Worm (Caenorhabditis elegans) whole organism, young adult: ENCODE measurements around the gene F53B2.5.
A peak's percentile ranks its signal among the peaks of the same experiment; 100 is the strongest.

ENCODE experiments used
- B0019.2 ChIP-seq: fragments of 200-800 bp; sonication (Bioruptor generic); conservative IDR thresholded peaks from 2 replicates; pipeline ENCODE4 v1.3.6; 2022; ENCODE audit warnings: missing genetic modification reagents, missing genetic modification characterization, missing compliant biosample characterization
- B0035.1 ChIP-seq: sonication (generic microtip); optimal IDR thresholded peaks from 2 replicates; lab custom pipeline; 2016; ENCODE audit warnings: missing genetic modification characterization, mild to moderate bottlenecking, missing compliant biosample characterization, missing genotype, missing genetic modification reagents
- D2030.7 ChIP-seq: fragments of 200-800 bp; sonication (Bioruptor generic); IDR thresholded peaks from 2 replicates; pipeline ENCODE4 v1.3.6; 2022; ENCODE audit warnings: missing genetic modification reagents, missing genetic modification characterization, missing compliant biosample characterization
- F10E7.11 ChIP-seq: sonication (generic microtip); optimal IDR thresholded peaks from 2 replicates; lab custom pipeline; 2017; ENCODE audit warnings: mild to moderate bottlenecking, missing genetic modification characterization, moderate library complexity, missing compliant biosample characterization
- F37B4.10 ChIP-seq: fragments of 200-800 bp; sonication (Bioruptor generic); IDR thresholded peaks from 2 replicates; pipeline ENCODE4 v1.3.6; 2022; ENCODE audit warnings: missing genetic modification characterization, missing compliant biosample characterization
- F49E8.2 ChIP-seq: sonication (generic microtip); optimal IDR thresholded peaks from 3 replicates; lab custom pipeline; 2017; ENCODE audit warnings: missing genetic modification characterization, mild to moderate bottlenecking, missing compliant biosample characterization, antibody characterized with exemption, moderate library complexity; ENCODE audit not compliant: insufficient read depth
- F55B11.4 ChIP-seq: sonication (generic microtip); optimal IDR thresholded peaks from 2 replicates; lab custom pipeline; 2016; ENCODE audit warnings: missing compliant biosample characterization, missing genetic modification characterization, borderline replicate concordance; ENCODE audit not compliant: insufficient read depth
- F57A8.1 ChIP-seq: fragments of 200-800 bp; sonication (Bioruptor generic); optimal IDR thresholded peaks from 2 replicates; lab custom pipeline; 2018; ENCODE audit warnings: mild to moderate bottlenecking, missing genetic modification characterization, moderate library complexity, missing compliant biosample characterization
- K11D2.4 ChIP-seq: fragments of 200-800 bp; sonication (Bioruptor generic); IDR thresholded peaks from 2 replicates; pipeline ENCODE4 v1.3.6; 2022; ENCODE audit warnings: missing genetic modification reagents, missing genetic modification characterization, missing compliant biosample characterization
- T07F8.4 ChIP-seq: sonication (generic microtip); optimal IDR thresholded peaks from 2 replicates; lab custom pipeline; 2016; ENCODE audit warnings: mild to moderate bottlenecking, missing genetic modification characterization, moderate library complexity, missing compliant biosample characterization
- Y53F4B.3 ChIP-seq: fragments of 200-800 bp; sonication (Bioruptor generic); IDR thresholded peaks from 2 replicates; pipeline ENCODE4 v1.3.6; 2022; ENCODE audit warnings: missing genetic modification reagents, missing genetic modification characterization, missing compliant biosample characterization
- Y53G8AR.9 ChIP-seq: fragments of 200-800 bp; sonication (Bioruptor generic); conservative IDR thresholded peaks from 2 replicates; pipeline ENCODE4 v1.3.6; 2022; ENCODE audit warnings: missing genetic modification reagents, missing genetic modification characterization, missing compliant biosample characterization
- Y56A3A.18 ChIP-seq: fragments of 200-800 bp; sonication (Bioruptor generic); IDR thresholded peaks from 2 replicates; pipeline ENCODE4 v1.3.6; 2022; ENCODE audit warnings: missing genetic modification reagents, missing genetic modification characterization, missing compliant biosample characterization
- ZK185.1 ChIP-seq: sonication (generic microtip); optimal IDR thresholded peaks from 2 replicates; lab custom pipeline; 2016; ENCODE audit warnings: mild to moderate bottlenecking, missing genetic modification characterization, missing compliant biosample characterization; ENCODE audit not compliant: poor library complexity, severe bottlenecking
- akir-1 ChIP-seq: fragments of 200-800 bp; sonication (Bioruptor generic); optimal IDR thresholded peaks from 2 replicates; lab custom pipeline; 2018; ENCODE audit warnings: mild to moderate bottlenecking, missing genetic modification characterization, moderate library complexity, missing compliant biosample characterization
- ama-1 ChIP-seq, 3 experiments: fragments of 150-350 bp in 1 of 3; sonication (generic microtip) in 2 of 3; optimal IDR thresholded peaks; 2 replicates each; lab custom pipeline; 2014 to 2018; ENCODE audit warnings: missing biosample characterization in 2 of 3, missing genetic modification characterization in 2 of 3, missing genetic modification reagents in 2 of 3
- aptf-3 ChIP-seq: fragments of 200-800 bp; sonication (Bioruptor generic); IDR thresholded peaks from 2 replicates; pipeline ENCODE4 v1.3.6; 2022; ENCODE audit warnings: missing genetic modification characterization, missing compliant biosample characterization
- atf-7 ChIP-seq: sonication (generic microtip); optimal IDR thresholded peaks from 2 replicates; lab custom pipeline; 2017; ENCODE audit warnings: mild to moderate bottlenecking, missing genetic modification characterization, missing compliant biosample characterization
- attf-5 ChIP-seq: fragments of 200-800 bp; sonication (Bioruptor generic); optimal IDR thresholded peaks from 2 replicates; lab custom pipeline; 2018; ENCODE audit warnings: mild to moderate bottlenecking, missing genetic modification characterization, missing compliant biosample characterization
- ccch-3 ChIP-seq: fragments of 200-800 bp; sonication (Bioruptor generic); optimal IDR thresholded peaks from 2 replicates; lab custom pipeline; 2018; ENCODE audit warnings: mild to moderate bottlenecking, missing genetic modification characterization, missing compliant biosample characterization
- cebp-1 ChIP-seq, 2 experiments: fragments of 200-800 bp in 1 of 2; sonication (Bioruptor generic) in 1 of 2; sonication (generic microtip) in 1 of 2; IDR thresholded peaks in 1 of 2; optimal IDR thresholded peaks in 1 of 2; 2 replicates each; pipeline versions ENCODE4 v1.3.6 to Lab custom; 2017 to 2022; ENCODE audit warnings: missing compliant biosample characterization in 2 of 2, missing genetic modification characterization in 2 of 2, mild to moderate bottlenecking in 1 of 2, missing genetic modification reagents in 1 of 2, moderate library complexity in 1 of 2
- ceh-91 ChIP-seq: fragments of 200-800 bp; sonication (Bioruptor generic); IDR thresholded peaks from 2 replicates; pipeline ENCODE4 v1.3.6; 2022; ENCODE audit warnings: missing genetic modification reagents, missing genetic modification characterization, missing compliant biosample characterization
- die-1 ChIP-seq: sonication (generic microtip); optimal IDR thresholded peaks from 2 replicates; lab custom pipeline; 2016; ENCODE audit warnings: missing genotype, mild to moderate bottlenecking, missing genetic modification characterization, missing compliant biosample characterization
- dpff-1 ChIP-seq: sonication (generic microtip); optimal IDR thresholded peaks from 2 replicates; lab custom pipeline; 2017; ENCODE audit warnings: mild to moderate bottlenecking, missing genetic modification characterization, missing compliant biosample characterization
- hlh-12 ChIP-seq: sonication (generic microtip); optimal IDR thresholded peaks from 2 replicates; lab custom pipeline; 2016; ENCODE audit warnings: missing genetic modification characterization, missing compliant biosample characterization
- hlh-26 ChIP-seq: fragments of 200-800 bp; sonication (Bioruptor generic); conservative IDR thresholded peaks from 2 replicates; pipeline ENCODE4 v1.3.6; 2022; ENCODE audit warnings: missing genetic modification reagents, missing genetic modification characterization, missing compliant biosample characterization
- hmg-1.2 ChIP-seq: fragments of 200-800 bp; sonication (Bioruptor generic); IDR thresholded peaks from 2 replicates; pipeline ENCODE4 v1.3.6; 2022; ENCODE audit warnings: missing genetic modification reagents, missing genetic modification characterization, missing compliant biosample characterization
- hmg-20 ChIP-seq: fragments of 200-800 bp; sonication (Bioruptor generic); IDR thresholded peaks from 2 replicates; pipeline ENCODE4 v1.3.6; 2022; ENCODE audit warnings: missing genetic modification reagents, missing genetic modification characterization, missing compliant biosample characterization
- lin-26 ChIP-seq: fragments of 200-800 bp; sonication (Bioruptor generic); IDR thresholded peaks from 2 replicates; pipeline ENCODE4 v1.3.6; 2022; ENCODE audit warnings: missing genetic modification reagents, missing genetic modification characterization, missing compliant biosample characterization
- madf-6 ChIP-seq: fragments of 200-800 bp; sonication (Bioruptor generic); IDR thresholded peaks from 2 replicates; pipeline ENCODE4 v1.3.6; 2022; ENCODE audit warnings: missing genetic modification reagents, missing genetic modification characterization, missing compliant biosample characterization
- madf-8 ChIP-seq: fragments of 200-800 bp; sonication (Bioruptor generic); conservative IDR thresholded peaks from 2 replicates; pipeline ENCODE4 v1.3.6; 2022; ENCODE audit warnings: missing genetic modification reagents, missing genetic modification characterization, missing compliant biosample characterization
- nfya-1 ChIP-seq: sonication (generic microtip); optimal IDR thresholded peaks from 2 replicates; lab custom pipeline; 2017; ENCODE audit warnings: antibody characterized with exemption, missing compliant biosample characterization, missing genetic modification characterization, borderline replicate concordance; ENCODE audit not compliant: insufficient read depth
- nhr-179 ChIP-seq: sonication (generic microtip); optimal IDR thresholded peaks from 2 replicates; lab custom pipeline; 2016; ENCODE audit warnings: mild to moderate bottlenecking, missing genetic modification characterization, missing compliant biosample characterization
- nhr-80 ChIP-seq: sonication (generic microtip); optimal IDR thresholded peaks from 2 replicates; lab custom pipeline; 2016; ENCODE audit warnings: missing genetic modification characterization, missing compliant biosample characterization
- nhr-90 ChIP-seq: sonication (generic microtip); optimal IDR thresholded peaks from 2 replicates; lab custom pipeline; 2016; ENCODE audit warnings: missing genotype, mild to moderate bottlenecking, missing genetic modification characterization, missing compliant biosample characterization
- pha-4 ChIP-seq: fragments of 150-350 bp; sonication (generic microtip); optimal IDR thresholded peaks from 2 replicates; lab custom pipeline; 2014; ENCODE audit warnings: missing biosample characterization, missing genetic modification reagents, missing genetic modification characterization
- snpc-1.3 ChIP-seq: sonication (generic microtip); optimal IDR thresholded peaks from 2 replicates; lab custom pipeline; 2017; ENCODE audit warnings: missing genetic modification characterization, mild to moderate bottlenecking, missing compliant biosample characterization, antibody characterized with exemption, moderate library complexity, missing genotype, missing genetic modification reagents; ENCODE audit not compliant: insufficient read depth
- snpc-3.4 ChIP-seq: sonication (generic microtip); optimal IDR thresholded peaks from 2 replicates; lab custom pipeline; 2017; ENCODE audit warnings: missing genetic modification characterization, mild to moderate bottlenecking, missing compliant biosample characterization, antibody characterized with exemption, moderate library complexity, missing genotype, missing genetic modification reagents
- snpc-4 ChIP-seq, 5 experiments: fragments of 150-350 bp in 1 of 5; sonication (generic microtip) in 4 of 5; optimal IDR thresholded peaks; 2 replicates each; lab custom pipeline; 2014 to 2018; ENCODE audit warnings: missing genetic modification characterization in 5 of 5, missing biosample characterization in 3 of 5, antibody characterized with exemption in 2 of 5, mild to moderate bottlenecking in 2 of 5, missing compliant biosample characterization in 2 of 5, missing genotype in 2 of 5, moderate library complexity in 2 of 5, missing genetic modification reagents in 1 of 5
- tbx-9 ChIP-seq: sonication (generic microtip); optimal IDR thresholded peaks from 2 replicates; lab custom pipeline; 2016; ENCODE audit warnings: borderline replicate concordance, missing genetic modification characterization, inconsistent platforms, missing compliant biosample characterization
- tlf-1 ChIP-seq: fragments of 200-800 bp; sonication (Bioruptor generic); optimal IDR thresholded peaks from 2 replicates; lab custom pipeline; 2018; ENCODE audit warnings: mild to moderate bottlenecking, missing genetic modification characterization, missing compliant biosample characterization
- unc-62 ChIP-seq: fragments of 150-350 bp; optimal IDR thresholded peaks from 2 replicates; lab custom pipeline; 2014; ENCODE audit warnings: missing biosample characterization, missing genetic modification reagents, missing genetic modification characterization
- xnd-1 ChIP-seq: sonication (generic microtip); optimal IDR thresholded peaks from 2 replicates; lab custom pipeline; 2016; ENCODE audit warnings: missing genotype, missing genetic modification reagents, missing genetic modification characterization, missing compliant biosample characterization
- zfh-2 ChIP-seq: fragments of 200-800 bp; sonication (Bioruptor generic); conservative IDR thresholded peaks from 2 replicates; pipeline ENCODE4 v1.3.6; 2022; ENCODE audit warnings: missing genetic modification reagents, missing genetic modification characterization, missing compliant biosample characterization
- ztf-18 ChIP-seq: sonication (generic microtip); optimal IDR thresholded peaks from 2 replicates; lab custom pipeline; 2016; ENCODE audit warnings: missing genotype, mild to moderate bottlenecking, missing genetic modification characterization, missing compliant biosample characterization
- ztf-22 ChIP-seq: fragments of 200-800 bp; sonication (Bioruptor generic); optimal IDR thresholded peaks from 2 replicates; lab custom pipeline; 2018; ENCODE audit warnings: mild to moderate bottlenecking, missing genetic modification characterization, moderate library complexity, missing compliant biosample characterization
- ztf-26 ChIP-seq: sonication (generic microtip); optimal IDR thresholded peaks from 2 replicates; lab custom pipeline; 2017; ENCODE audit warnings: missing genetic modification characterization, missing compliant biosample characterization

F53B2.5 gene

DNA sequence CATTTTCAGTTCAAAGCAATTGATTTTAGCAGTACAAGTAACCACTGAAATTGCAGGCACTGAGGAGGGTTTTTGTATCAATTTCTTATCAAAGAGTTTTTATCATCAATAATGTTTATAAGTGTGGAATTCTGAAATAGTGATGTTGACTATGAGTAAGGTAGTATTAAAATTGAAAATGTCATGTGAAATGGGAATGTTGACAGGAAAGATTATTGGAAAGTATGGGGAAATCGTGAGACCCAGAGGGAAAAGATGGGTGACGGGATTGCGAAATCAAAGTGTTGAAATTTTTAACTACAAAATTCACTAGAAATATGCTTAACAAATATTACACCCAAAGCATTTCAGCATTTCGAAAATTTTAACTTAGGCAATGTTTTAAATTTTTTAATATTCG, 3.7 kb downstream of the F53B2.5 start, which contains the start of gene F53B2.8:
TSS of gene F53B2.8 (minus strand) at position 180 of the 400 bp plus-strand sequence.
- TF ChIP-seq snpc-4 (GFP tag; optimal IDR thresholded peaks at IDR 0.05; lab: Kevin White, UChicago) (no peak), snpc-4 (tag; optimal IDR thresholded peaks at IDR 0.05; lab: Kevin White, UChicago) (no peak), ccch-3 (no peak), lin-26 (GFP tag; lab: Robert Waterston, UW) (no peak), ztf-18 (no peak), T07F8.4 (tag; lab: Kevin White, UChicago) (no peak), Y53G8AR.9 (GFP tag; lab: Robert Waterston, UW) (no peak), dpff-1 (tag; lab: Kevin White, UChicago) (no peak), nhr-90 (tag; lab: Kevin White, UChicago) (no peak), nhr-80 (tag; lab: Kevin White, UChicago) (peak; percentile 91), Y53F4B.3 (GFP tag; lab: Robert Waterston, UW) (no peak), aptf-3 (GFP tag; lab: Robert Waterston, UW) (no peak), tlf-1 (GFP tag; lab: Kevin White, UChicago) (no peak), hmg-20 (GFP tag; lab: Robert Waterston, UW) (no peak), xnd-1 (tag; lab: Kevin White, UChicago) (no peak), pha-4 (peak; percentile 85), F49E8.2 (tag; lab: Kevin White, UChicago) (no peak), ztf-26 (tag; lab: Kevin White, UChicago) (no peak), atf-7 (tag; lab: Kevin White, UChicago) (peak; percentile 19), zfh-2 (GFP tag; lab: Robert Waterston, UW) (no peak), snpc-1.3 (tag; lab: Kevin White, UChicago) (no peak), attf-5 (peak; percentile 84), unc-62 (GFP tag; lab: Kevin White, UChicago) (peak; percentile 83), F57A8.1 (GFP tag; lab: Kevin White, UChicago) (no peak), cebp-1 (GFP tag; IDR thresholded peaks at IDR 0.05; lab: Robert Waterston, UW) (peak; percentile 98), cebp-1 (tag; optimal IDR thresholded peaks at IDR 0.05; lab: Kevin White, UChicago) (peak; percentile 99), ztf-22 (GFP tag; lab: Kevin White, UChicago) (no peak), D2030.7 (GFP tag; lab: Robert Waterston, UW) (no peak), F10E7.11 (no peak), snpc-3.4 (tag; lab: Kevin White, UChicago) (no peak), ceh-91 (no peak), die-1 (no peak), akir-1 (GFP tag; lab: Kevin White, UChicago) (no peak), Y56A3A.18 (GFP tag; lab: Robert Waterston, UW) (0 out of 2 replicates have a peak, but pooled peaks have one; percentile 35), F55B11.4 (no peak), B0035.1 (no peak), nfya-1 (tag; lab: Kevin White, UChicago) (no peak), nhr-179 (tag; lab: Kevin White, UChicago) (no peak), B0019.2 (GFP tag; lab: Robert Waterston, UW) (no peak), ZK185.1 (tag; lab: Kevin White, UChicago) (no peak), F37B4.10 (no peak), hmg-1.2 (GFP tag; lab: Robert Waterston, UW) (no peak; the same call in 1 of the 2 replicates), hlh-12 (tag; lab: Kevin White, UChicago) (no peak), tbx-9 (tag; lab: Kevin White, UChicago) (no peak), K11D2.4 (GFP tag; lab: Robert Waterston, UW) (no peak), madf-6 (GFP tag; lab: Robert Waterston, UW) (no peak), madf-8 (GFP tag; lab: Robert Waterston, UW) (no peak), hlh-26 (GFP tag; lab: Robert Waterston, UW) (no peak), ama-1 (optimal IDR thresholded peaks at IDR 0.05; lab: Kevin White, UChicago) (no peak), ama-1 (GFP tag; optimal IDR thresholded peaks at IDR 0.05; lab: Kevin White, UChicago) (no peak)
